Worm (Caenorhabditis elegans) whole organism, mixed stage, embryonic: Measurements from ENCODE around the gene Y57E12AR.1.

Experiments
- drap-1 ChIP-seq: fragments of 200-800 bp; sonication (Bioruptor generic); optimal IDR thresholded peaks from 3 replicates; lab custom pipeline; 2018; ENCODE audit warnings: mild to moderate bottlenecking, missing genetic modification characterization, missing compliant biosample characterization
- elt-1 ChIP-seq: sonication (generic microtip); optimal IDR thresholded peaks from 2 replicates; lab custom pipeline; 2017; ENCODE audit warnings: missing genetic modification characterization, mild to moderate bottlenecking, missing compliant biosample characterization, antibody characterized with exemption, moderate library complexity, borderline replicate concordance; ENCODE audit not compliant: insufficient read depth
- lin-13 ChIP-seq: fragments of 150-350 bp; optimal IDR thresholded peaks from 2 replicates; lab custom pipeline; 2014; ENCODE audit warnings: missing biosample characterization, missing genetic modification characterization
- lin-32 ChIP-seq: fragments of 200-800 bp; sonication (Bioruptor generic); optimal IDR thresholded peaks from 2 replicates; lab custom pipeline; 2018; ENCODE audit warnings: mild to moderate bottlenecking, missing genetic modification characterization, missing compliant biosample characterization
- lsy-2 ChIP-seq: fragments of 150-350 bp; optimal IDR thresholded peaks from 2 replicates; lab custom pipeline; 2014; ENCODE audit warnings: missing biosample characterization, missing genetic modification characterization
- mab-5 ChIP-seq: fragments of 150-350 bp; optimal IDR thresholded peaks from 2 replicates; lab custom pipeline; 2014; ENCODE audit warnings: missing biosample characterization, missing genetic modification characterization
- mls-2 ChIP-seq: sonication (generic microtip); optimal IDR thresholded peaks from 2 replicates; lab custom pipeline; 2016; ENCODE audit warnings: mild to moderate bottlenecking, missing genetic modification characterization, moderate library complexity, missing compliant biosample characterization
- nhr-12 ChIP-seq: fragments of 150-350 bp; optimal IDR thresholded peaks from 2 replicates; lab custom pipeline; 2014; ENCODE audit warnings: missing biosample characterization, missing genetic modification characterization
- nhr-237 ChIP-seq: fragments of 150-350 bp; optimal IDR thresholded peaks from 2 replicates; lab custom pipeline; 2014; ENCODE audit warnings: missing biosample characterization, missing genetic modification characterization
- nhr-28 ChIP-seq: fragments of 150-350 bp; optimal IDR thresholded peaks from 2 replicates; lab custom pipeline; 2014; ENCODE audit warnings: missing biosample characterization, missing genetic modification characterization
- unc-62 ChIP-seq: fragments of 150-350 bp; optimal IDR thresholded peaks from 2 replicates; lab custom pipeline; 2014; ENCODE audit warnings: missing biosample characterization, missing genetic modification reagents, missing genetic modification characterization

ce11 chrV:7091287-7091686 lies 26.2 kb upstream of the Y57E12AR.1 start, which contains the start of gene nhr-286:
- TF ChIP-seq nhr-237 (tag; lab: Kevin White, UChicago) (no peak), mab-5 (tag; lab: Kevin White, UChicago) (no peak), nhr-28 (tag; lab: Kevin White, UChicago) (no peak), elt-1 (tag; lab: Kevin White, UChicago) (no peak), unc-62 (no peak), lin-32 (GFP tag; lab: Kevin White, UChicago) (no peak), lin-13 (no peak), mls-2 (tag; lab: Kevin White, UChicago) (no peak), lsy-2 (tag; lab: Kevin White, UChicago) (no peak), drap-1 (no peak), nhr-12 (tag; lab: Kevin White, UChicago) (no peak)
